Fruit fly (Drosophila melanogaster) whole organism, wandering third instar larva: ENCODE measurements around the gene mtTFB2.

Experiments
- Mio ChIP-seq: sonication (Bioruptor generic); optimal IDR thresholded peaks from 2 replicates; lab custom pipeline; 2016; ENCODE audit warnings: missing biosample characterization, missing genetic modification characterization
- brk ChIP-seq: fragments of 200-800 bp; sonication (Bioruptor generic); optimal IDR thresholded peaks from 2 replicates; lab custom pipeline; 2016; ENCODE audit warnings: missing biosample characterization, mild to moderate bottlenecking, missing genetic modification characterization
- h ChIP-seq: fragments of 200-800 bp; sonication (Bioruptor generic); optimal IDR thresholded peaks from 3 replicates; lab custom pipeline; 2016; ENCODE audit warnings: missing biosample characterization, mild to moderate bottlenecking, missing genetic modification characterization
- sv ChIP-seq: fragments of 200-800 bp; sonication (Bioruptor generic); optimal IDR thresholded peaks from 3 replicates; lab custom pipeline; 2016; ENCODE audit warnings: missing biosample characterization, missing genetic modification characterization
- tai ChIP-seq: sonication (Bioruptor generic); optimal IDR thresholded peaks from 2 replicates; lab custom pipeline; 2016; ENCODE audit warnings: missing biosample characterization, missing genetic modification characterization

dm6 chr3R:10062324-10062723 is 16.9 kb downstream of the mtTFB2 start, which contains the start of gene CG33630:
- TF ChIP-seq sv (GFP tag; lab: Kevin White, UChicago) (no peak), h (no peak), tai (GFP tag; lab: Kevin White, UChicago) (no peak), brk (GFP tag; lab: Kevin White, UChicago) (no peak), Mio (GFP tag; lab: Kevin White, UChicago) (no peak)
